Fruit fly (Drosophila melanogaster): ENCODE results near the gene CG7378.

dm6 chrX:18946832-18947231 is 46.6 kb downstream of the CG7378 start:
- TF ChIP-seq pan (optimal IDR thresholded peaks at IDR 0.05) (no peak), CG8478 (optimal IDR thresholded peaks at IDR 0.05) (no peak), Dll (optimal IDR thresholded peaks at IDR 0.05) (no peak)
